Fruit fly (Drosophila melanogaster): Measurements from ENCODE around the gene CG12268.

CG12268 gene

dm6 chr3R:23921701-23922501, 26.3 kb downstream of the CG12268 start (continued):
- peak; percentile 80 for TF ChIP-seq Med (GFP tag)
- TF ChIP-seq Hmr (GFP tag; optimal IDR thresholded peaks at IDR 0.05) = peak; percentile 42
- TF ChIP-seq CG10543 (GFP tag; optimal IDR thresholded peaks at IDR 0.05) = peak; percentile 93
- TF ChIP-seq ci (GFP tag; IDR thresholded peaks at IDR 0.05) = peak; percentile 57; the same call in 1 of the 3 replicates
- TF ChIP-seq Oli (tag; optimal IDR thresholded peaks at IDR 0.05) = peak; percentile 55
- no peak for TF ChIP-seq gt (GFP tag; IDR thresholded peaks at IDR 0.05)
- TF ChIP-seq Oaz (GFP tag; IDR thresholded peaks at IDR 0.05) = peak; percentile 38; the same call in 1 of the 2 replicates
- peak; percentile 52; the same call in 1 of the 2 replicates for TF ChIP-seq lmd (GFP tag; IDR thresholded peaks at IDR 0.05)
- TF ChIP-seq Ets97D (GFP tag; optimal IDR thresholded peaks at IDR 0.05) = no peak
- TF ChIP-seq bowl (GFP tag; IDR thresholded peaks at IDR 0.05) = no peak; the same call in 1 of the 2 replicates
- TF ChIP-seq CG11093 (GFP tag; IDR thresholded peaks at IDR 0.05) = peak; percentile 15; the same call in 1 of the 3 replicates
- TF ChIP-seq en (GFP tag; optimal IDR thresholded peaks at IDR 0.05) = no peak
- no peak for TF ChIP-seq sima (GFP tag; optimal IDR thresholded peaks at IDR 0.05)
- TF ChIP-seq Dll (GFP tag; IDR thresholded peaks at IDR 0.05; ENCODE audit: partially characterized antibody) = no peak
- no peak for TF ChIP-seq CG4282 (GFP tag; optimal IDR thresholded peaks at IDR 0.05)
- TF ChIP-seq CG16813 (GFP tag; IDR thresholded peaks at IDR 0.05; ENCODE audit: partially characterized antibody) = no peak
- no peak for TF ChIP-seq Atf3 (GFP tag; optimal IDR thresholded peaks at IDR 0.05)
- TF ChIP-seq gfzf (GFP tag; optimal IDR thresholded peaks at IDR 0.05) = no peak
- peak; percentile 17; the same call in 1 of the 2 replicates for TF ChIP-seq CG9215 (GFP tag; IDR thresholded peaks at IDR 0.05)
- TF ChIP-seq Abd-B (GFP tag; optimal IDR thresholded peaks at IDR 0.05) = no peak
- TF ChIP-seq CG2129 (GFP tag; IDR thresholded peaks at IDR 0.05; ENCODE audit: partially characterized antibody) = no peak
- TF ChIP-seq cg (GFP tag; optimal IDR thresholded peaks at IDR 0.05) = peak; percentile 92
- TF ChIP-seq Blimp-1 (GFP tag; optimal IDR thresholded peaks at IDR 0.05) = peak; percentile 38
- peak; percentile 23 for TF ChIP-seq bigmax (GFP tag; optimal IDR thresholded peaks at IDR 0.05)
- no peak; the same call in 1 of the 2 replicates for TF ChIP-seq tna (GFP tag; IDR thresholded peaks at IDR 0.05; ENCODE audit: partially characterized antibody)
- no peak for TF ChIP-seq CG13894 (tag; optimal IDR thresholded peaks at IDR 0.05)
- peak; percentile 49 for TF ChIP-seq sisA (GFP tag; IDR thresholded peaks at IDR 0.05)
- TF ChIP-seq CG8478 (optimal IDR thresholded peaks at IDR 0.05) = no peak
- TF ChIP-seq hkb (optimal IDR thresholded peaks at IDR 0.05) = no peak
- peak; percentile 64 for TF ChIP-seq hkb (GFP tag; IDR thresholded peaks at IDR 0.05)
- TF ChIP-seq odd (GFP tag; optimal IDR thresholded peaks at IDR 0.05) = no peak
- no peak for TF ChIP-seq GATAe (GFP tag; conservative IDR thresholded peaks at IDR 0.05)
- peak; percentile 53 for TF ChIP-seq Ssrp (tag; optimal IDR thresholded peaks at IDR 0.05)
- TF ChIP-seq CG10431 (GFP tag; optimal IDR thresholded peaks at IDR 0.05) = no peak
- TF ChIP-seq CG11398 (GFP tag; optimal IDR thresholded peaks at IDR 0.05) = no peak
- TF ChIP-seq CG18599 (GFP tag; optimal IDR thresholded peaks at IDR 0.05) = peak; percentile 23
- TF ChIP-seq Spps (tag; optimal IDR thresholded peaks at IDR 0.05) = no peak
- peak; percentile 45 for TF ChIP-seq CG30403 (GFP tag; optimal IDR thresholded peaks at IDR 0.05)
- no peak for TF ChIP-seq CG1647 (GFP tag; optimal IDR thresholded peaks at IDR 0.05)
- no peak for TF ChIP-seq CG7357 (GFP tag; IDR thresholded peaks at IDR 0.05)
- TF ChIP-seq nerfin-1 (tag; optimal IDR thresholded peaks at IDR 0.05) = no peak
- TF ChIP-seq Hand (GFP tag; optimal IDR thresholded peaks at IDR 0.05) = no peak
- no peak for TF ChIP-seq tio (GFP tag; optimal IDR thresholded peaks at IDR 0.05)
- no peak for TF ChIP-seq Lhr (GFP tag; optimal IDR thresholded peaks at IDR 0.05)
- no peak for TF ChIP-seq hb (GFP tag; IDR thresholded peaks at IDR 0.05; ENCODE audit: partially characterized antibody)
- TF ChIP-seq fd3F (GFP tag; optimal IDR thresholded peaks at IDR 0.05) = peak; percentile 59
- no peak for TF ChIP-seq psq (GFP tag; optimal IDR thresholded peaks at IDR 0.05)
- no peak for TF ChIP-seq crc (GFP tag; optimal IDR thresholded peaks at IDR 0.05)
- peak; percentile 26 for TF ChIP-seq MTF-1 (GFP tag; optimal IDR thresholded peaks at IDR 0.05; ENCODE audit: borderline replicate concordance)

All from whole organism, embryonic.